Fruit fly (Drosophila melanogaster): Measurements from ENCODE around the gene CG9109.

DNA sequence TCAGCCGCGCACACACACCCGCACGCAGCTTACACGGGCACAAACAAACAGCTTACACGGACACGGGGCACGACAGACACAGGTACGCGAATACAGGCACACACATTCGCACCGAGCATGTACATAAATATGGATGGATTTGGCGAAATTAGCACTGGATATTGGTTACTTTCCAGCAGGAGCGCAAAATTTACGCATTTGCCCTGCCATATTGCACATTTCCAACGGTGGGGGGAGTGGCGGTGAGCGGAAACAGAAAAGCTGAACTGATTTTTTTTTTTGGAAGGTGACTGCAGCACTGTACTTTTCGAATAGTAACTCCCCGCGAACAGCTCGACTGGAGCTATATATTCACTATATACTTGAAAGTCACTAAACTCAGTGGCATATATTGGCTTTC is 35.8 kb downstream of the CG9109 start:
- TF ChIP-seq fd59A (GFP tag; optimal IDR thresholded peaks at IDR 0.05) (no peak), lz (GFP tag; optimal IDR thresholded peaks at IDR 0.05) (no peak), esn (GFP tag; optimal IDR thresholded peaks at IDR 0.05) (no peak), Gug (GFP tag; IDR thresholded peaks at IDR 0.05) (no peak), CG1621 (tag; optimal IDR thresholded peaks at IDR 0.05) (no peak), vri (GFP tag; optimal IDR thresholded peaks at IDR 0.05) (no peak), Sox15 (GFP tag; optimal IDR thresholded peaks at IDR 0.05) (no peak)

Measured in whole organism, prepupa.